Worm (Caenorhabditis elegans): ENCODE measurements around the gene arrd-13.

arrd-13 gene

DNA sequence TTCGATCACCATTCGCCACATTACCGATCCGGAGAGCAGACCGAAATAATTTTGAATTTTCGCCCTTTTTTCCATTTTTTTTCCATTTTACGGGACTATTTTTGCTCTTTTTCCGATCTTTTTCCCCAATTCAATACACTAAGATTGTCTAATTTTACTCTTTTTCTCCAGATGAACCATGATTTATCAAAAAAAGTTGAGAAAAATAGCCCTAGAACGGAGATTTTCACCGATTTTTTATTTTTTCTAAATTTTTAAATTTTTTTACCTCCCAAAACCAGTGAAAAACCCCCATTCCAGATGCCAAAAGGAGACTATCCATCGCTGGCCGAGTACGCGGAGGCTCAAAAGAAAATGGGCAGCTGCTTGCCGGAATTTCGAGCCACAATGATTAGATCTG lies 28.8 kb upstream of the arrd-13 start, which contains the start of gene Y54G9A.9:
Gene Y54G9A.9 (plus strand): TSS at position 301 of the 400 bp plus-strand sequence.
- TF ChIP-seq unc-39 (tag; optimal IDR thresholded peaks at IDR 0.05), result no peak
- TF ChIP-seq ces-1 (GFP tag; optimal IDR thresholded peaks at IDR 0.05), result no peak

- TF ChIP-seq elt-1 (tag; optimal IDR thresholded peaks at IDR 0.05; ENCODE audit: borderline replicate concordance, insufficient read depth) (no peak), lin-32 (GFP tag; optimal IDR thresholded peaks at IDR 0.05) (no peak), nhr-237 (tag; optimal IDR thresholded peaks at IDR 0.05) (no peak), nhr-12 (tag; optimal IDR thresholded peaks at IDR 0.05) (no peak), snpc-4 (tag; optimal IDR thresholded peaks at IDR 0.05) (no peak), hlh-1 (tag; optimal IDR thresholded peaks at IDR 0.05) (no peak), drap-1 (GFP tag; optimal IDR thresholded peaks at IDR 0.05) (no peak), ceh-43 (GFP tag; optimal IDR thresholded peaks at IDR 0.05) (no peak), ceh-39 (tag; optimal IDR thresholded peaks at IDR 0.05) (no peak), nhr-76 (tag; optimal IDR thresholded peaks at IDR 0.05) (no peak), ham-2 (GFP tag; optimal IDR thresholded peaks at IDR 0.05) (no peak), sem-2 (GFP tag; optimal IDR thresholded peaks at IDR 0.05) (no peak), pha-4 (tag; optimal IDR thresholded peaks at IDR 0.05) (no peak)
Observed at ce11 chrII:13732146-13732545, 26.1 kb upstream of the arrd-13 start.

ce11 chrII:13732577-13732976 lies 25.6 kb upstream of the arrd-13 start:
- no peak for TF ChIP-seq ces-1 (GFP tag; optimal IDR thresholded peaks at IDR 0.05)
- TF ChIP-seq cnd-1 (tag; optimal IDR thresholded peaks at IDR 0.05), result no peak
- no peak for TF ChIP-seq unc-62 (GFP tag; optimal IDR thresholded peaks at IDR 0.05)
- no peak for TF ChIP-seq sem-2 (GFP tag; optimal IDR thresholded peaks at IDR 0.05)

ce11 chrII:13736089-13736488 lies 22.1 kb upstream of the arrd-13 start, which contains the start of gene R06B9.5:
Gene R06B9.5 (plus strand): TSS chrII:13736320.
- TF ChIP-seq snpc-4 (tag; optimal IDR thresholded peaks at IDR 0.05) (no peak), elt-3 (tag; optimal IDR thresholded peaks at IDR 0.05) (no peak), nhr-237 (tag; optimal IDR thresholded peaks at IDR 0.05) (no peak), zip-8 (tag; optimal IDR thresholded peaks at IDR 0.05) (no peak)

ce11 chrII:13736906-13737305 lies 21.3 kb upstream of the arrd-13 start:
- peak; percentile 8 for TF ChIP-seq cnd-1 (tag; optimal IDR thresholded peaks at IDR 0.05)
- TF ChIP-seq lin-32 (GFP tag; optimal IDR thresholded peaks at IDR 0.05), result no peak
- peak; percentile 65 for TF ChIP-seq nhr-2 (tag; optimal IDR thresholded peaks at IDR 0.05)
- TF ChIP-seq unc-62 (GFP tag; optimal IDR thresholded peaks at IDR 0.05), result peak; percentile 43
- no peak for TF ChIP-seq bed-3 (GFP tag; optimal IDR thresholded peaks at IDR 0.05)
- TF ChIP-seq unc-120 (tag; optimal IDR thresholded peaks at IDR 0.05; ENCODE audit: poor library complexity, severe bottlenecking), result no peak

ce11 chrII:13737751-13738525 lies 20.3 kb upstream of the arrd-13 start:
- TF ChIP-seq bed-3 (GFP tag; optimal IDR thresholded peaks at IDR 0.05) (no peak), nhr-76 (tag; optimal IDR thresholded peaks at IDR 0.05) (no peak), snpc-4 (tag; optimal IDR thresholded peaks at IDR 0.05) (no peak), unc-62 (GFP tag; optimal IDR thresholded peaks at IDR 0.05) (no peak), cnd-1 (tag; optimal IDR thresholded peaks at IDR 0.05) (no peak), mab-5 (tag; optimal IDR thresholded peaks at IDR 0.05) (no peak), elt-3 (tag; optimal IDR thresholded peaks at IDR 0.05) (peak; percentile 1), nhr-2 (tag; optimal IDR thresholded peaks at IDR 0.05) (peak; percentile 57), elt-1 (tag; optimal IDR thresholded peaks at IDR 0.05; ENCODE audit: borderline replicate concordance, insufficient read depth) (peak; percentile 8), lin-13 (tag; optimal IDR thresholded peaks at IDR 0.05) (peak; percentile 14), nhr-28 (tag; optimal IDR thresholded peaks at IDR 0.05) (no peak)

DNA sequence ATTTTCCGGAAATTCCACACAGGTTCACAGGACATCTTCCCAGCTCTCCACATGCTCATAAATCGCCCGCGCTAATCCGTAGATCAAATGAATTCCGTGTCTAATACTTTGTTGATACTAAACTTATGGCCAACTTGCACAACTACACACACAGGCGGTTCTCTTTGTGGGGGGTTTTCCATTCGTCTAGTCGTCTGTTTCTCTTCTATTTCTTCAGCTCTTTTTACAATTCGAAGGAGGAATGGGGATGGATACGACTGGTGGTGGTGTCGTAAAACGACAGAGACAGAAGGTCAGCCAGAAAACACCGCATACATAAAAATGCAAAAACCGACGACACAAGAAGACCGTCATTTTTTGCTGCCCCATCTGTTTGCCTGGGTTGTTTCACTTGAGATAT lies 18.8 kb upstream of the arrd-13 start:
- TF ChIP-seq ham-2 (GFP tag; optimal IDR thresholded peaks at IDR 0.05) (no peak), pha-4 (tag; optimal IDR thresholded peaks at IDR 0.05) (peak; percentile 16), nhr-237 (tag; optimal IDR thresholded peaks at IDR 0.05) (no peak), ceh-43 (GFP tag; optimal IDR thresholded peaks at IDR 0.05) (no peak), hlh-1 (tag; optimal IDR thresholded peaks at IDR 0.05) (peak; percentile 47), cnd-1 (tag; optimal IDR thresholded peaks at IDR 0.05) (peak; percentile 57), sem-2 (GFP tag; optimal IDR thresholded peaks at IDR 0.05) (no peak), mab-5 (tag; optimal IDR thresholded peaks at IDR 0.05) (no peak)

Data from whole organism, mixed stage, embryonic.